Fruit fly (Drosophila melanogaster): Measurements from ENCODE around the gene CG10654.

Gene CG10654

dm6 chr3L:12503865-12504650 lies 3.6 kb downstream of the CG10654 start, which contains the start of the genes CG10646 and vih (continued):
- TF ChIP-seq zen2 (GFP tag; IDR thresholded peaks at IDR 0.05; ENCODE audit: partially characterized antibody), result no peak
- TF ChIP-seq Atf3 (GFP tag; optimal IDR thresholded peaks at IDR 0.05), result no peak
- TF ChIP-seq Camta (GFP tag; optimal IDR thresholded peaks at IDR 0.05), result peak; percentile 29
- no peak for TF ChIP-seq dysf (GFP tag; IDR thresholded peaks at IDR 0.05)
- no peak for TF ChIP-seq CG12236 (GFP tag; optimal IDR thresholded peaks at IDR 0.05)
- TF ChIP-seq CG5245 (GFP tag; optimal IDR thresholded peaks at IDR 0.05), result no peak
- peak; percentile 39; the same call in 1 of the 2 replicates for TF ChIP-seq Ptx1 (GFP tag; IDR thresholded peaks at IDR 0.05)
- peak; percentile 60 for TF ChIP-seq Dref (GFP tag; IDR thresholded peaks at IDR 0.05)
- no peak for TF ChIP-seq CG8944 (GFP tag; optimal IDR thresholded peaks at IDR 0.05)
- no peak for TF ChIP-seq Hey (tag; optimal IDR thresholded peaks at IDR 0.05)
- TF ChIP-seq Drgx (GFP tag; IDR thresholded peaks at IDR 0.05), result no peak
- peak; percentile 55 for TF ChIP-seq Six4 (GFP tag; optimal IDR thresholded peaks at IDR 0.05)
- TF ChIP-seq Deaf1 (tag; optimal IDR thresholded peaks at IDR 0.05), result peak; percentile 31
- TF ChIP-seq CG5180 (GFP tag; optimal IDR thresholded peaks at IDR 0.05), result no peak
- TF ChIP-seq cas (GFP tag; IDR thresholded peaks at IDR 0.05), result no peak
- peak; percentile 55 for TF ChIP-seq nom (GFP tag; optimal IDR thresholded peaks at IDR 0.05)
- peak; percentile 90 for TF ChIP-seq phol (tag; optimal IDR thresholded peaks at IDR 0.05)
- peak; percentile 61; the same call in 1 of the 2 replicates for TF ChIP-seq CG32767 (GFP tag; IDR thresholded peaks at IDR 0.05)
- no peak for TF ChIP-seq Kr (GFP tag; optimal IDR thresholded peaks at IDR 0.05)
- TF ChIP-seq CG14014 (GFP tag; IDR thresholded peaks at IDR 0.05), result no peak
- TF ChIP-seq shn (GFP tag; optimal IDR thresholded peaks at IDR 0.05), result no peak
- peak; percentile 47 for TF ChIP-seq caup (GFP tag; optimal IDR thresholded peaks at IDR 0.05; ENCODE audit: severe bottlenecking)
- TF ChIP-seq Scr (GFP tag; IDR thresholded peaks at IDR 0.05; ENCODE audit: partially characterized antibody), result 0 out of 2 replicates have a peak, but pooled peaks have one; percentile 26
- peak; percentile 7; the same call in 1 of the 2 replicates for TF ChIP-seq sob (GFP tag; IDR thresholded peaks at IDR 0.05)
- TF ChIP-seq tup (GFP tag; optimal IDR thresholded peaks at IDR 0.05), result peak; percentile 7
- no peak for TF ChIP-seq hb (GFP tag; IDR thresholded peaks at IDR 0.05; ENCODE audit: partially characterized antibody)
- TF ChIP-seq ara (GFP tag; IDR thresholded peaks at IDR 0.05), result no peak
- no peak for TF ChIP-seq salm (tag; optimal IDR thresholded peaks at IDR 0.05)
- no peak for TF ChIP-seq cg (GFP tag; optimal IDR thresholded peaks at IDR 0.05)
- no peak for TF ChIP-seq Nf-YA (GFP tag; IDR thresholded peaks at IDR 0.05)
- peak; percentile 28 for TF ChIP-seq Fer2 (tag; optimal IDR thresholded peaks at IDR 0.05)
- TF ChIP-seq Abd-B (GFP tag; optimal IDR thresholded peaks at IDR 0.05), result no peak
- TF ChIP-seq CG11398 (GFP tag; optimal IDR thresholded peaks at IDR 0.05), result no peak
- no peak for TF ChIP-seq CG5953 (GFP tag; IDR thresholded peaks at IDR 0.05)
- peak; percentile 53 for TF ChIP-seq Med (GFP tag)
- TF ChIP-seq CG6791 (GFP tag; IDR thresholded peaks at IDR 0.05; ENCODE audit: partially characterized antibody), result no peak
- no peak for TF ChIP-seq HLHmδ (GFP tag; optimal IDR thresholded peaks at IDR 0.05)
- peak; percentile 48 for TF ChIP-seq CG1602 (GFP tag; optimal IDR thresholded peaks at IDR 0.05)
- TF ChIP-seq CoRest (tag; optimal IDR thresholded peaks at IDR 0.05), result peak; percentile 59
- peak; percentile 17 for TF ChIP-seq CG6765 (GFP tag; optimal IDR thresholded peaks at IDR 0.05)
- TF ChIP-seq pita (GFP tag; optimal IDR thresholded peaks at IDR 0.05), result no peak
- TF ChIP-seq Nf-YC (tag; optimal IDR thresholded peaks at IDR 0.05), result peak; percentile 63
- TF ChIP-seq CG13894 (tag; optimal IDR thresholded peaks at IDR 0.05), result peak; percentile 18
- TF ChIP-seq Stat92E (GFP tag; optimal IDR thresholded peaks at IDR 0.05), result no peak
- peak; percentile 25 for TF ChIP-seq chn (GFP tag; optimal IDR thresholded peaks at IDR 0.05)
- TF ChIP-seq CG1233 (GFP tag; optimal IDR thresholded peaks at IDR 0.05), result no peak
- peak; percentile 37 for TF ChIP-seq gsb-n (tag; optimal IDR thresholded peaks at IDR 0.05)
- TF ChIP-seq CG3726 (GFP tag; IDR thresholded peaks at IDR 0.05), result no peak
- TF ChIP-seq Sox102F (GFP tag; optimal IDR thresholded peaks at IDR 0.05), result no peak
